Worm (Caenorhabditis elegans): ENCODE measurements around the gene rib-2.

DNA sequence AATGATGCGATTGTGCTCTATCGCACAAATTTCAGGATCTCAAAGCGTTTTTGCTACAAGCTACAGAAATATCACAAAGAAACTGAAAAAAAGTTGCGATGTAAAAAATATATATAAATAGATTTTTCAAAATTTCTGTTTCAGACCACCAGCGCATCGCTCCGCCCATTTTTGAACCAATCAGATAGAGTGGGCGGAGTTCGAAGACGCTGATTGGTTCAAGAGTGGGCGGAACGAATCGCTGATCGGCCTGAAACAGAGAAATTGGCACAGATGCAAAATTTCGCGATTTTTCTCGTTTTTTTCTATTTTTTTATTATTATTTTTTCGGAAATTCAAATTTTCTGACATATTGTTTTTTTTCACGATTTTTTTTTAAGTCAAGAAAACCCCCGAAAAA lies 39.8 kb upstream of the rib-2 start:
- TF ChIP-seq unc-62 (GFP tag; optimal IDR thresholded peaks at IDR 0.05) (no peak), ztf-11 (tag; optimal IDR thresholded peaks at IDR 0.05) (no peak), snpc-4 (tag; optimal IDR thresholded peaks at IDR 0.05) (no peak), egl-27 (tag; optimal IDR thresholded peaks at IDR 0.05) (no peak), nhr-77 (tag; optimal IDR thresholded peaks at IDR 0.05) (no peak), F13H6.1 (tag; optimal IDR thresholded peaks at IDR 0.05) (no peak), lin-13 (GFP tag; optimal IDR thresholded peaks at IDR 0.05) (no peak), fos-1 (tag; optimal IDR thresholded peaks at IDR 0.05) (no peak), nhr-11 (tag; optimal IDR thresholded peaks at IDR 0.05) (no peak)
